Worm (Caenorhabditis elegans) whole organism, L4 larva: ENCODE measurements around the gene arl-1.

ENCODE experiments used
- fkh-10 ChIP-seq: fragments of 150-350 bp; optimal IDR thresholded peaks from 2 replicates; lab custom pipeline; 2014; ENCODE audit warnings: missing biosample characterization, missing genetic modification reagents, missing genetic modification characterization
- lsy-2 ChIP-seq, 2 experiments: fragments of 150-350 bp in 1 of 2; sonication (generic microtip) in 1 of 2; optimal IDR thresholded peaks; 2 replicates each; lab custom pipeline; 2014 to 2017; ENCODE audit warnings: missing biosample characterization in 2 of 2, missing genetic modification characterization in 2 of 2
- madf-5 ChIP-seq, 2 experiments: fragments of 200-800 bp; sonication (Bioruptor generic); IDR thresholded peaks; 2 replicates each; pipeline ENCODE4 v1.3.6; 2022; ENCODE audit warnings: missing compliant biosample characterization in 2 of 2, missing genetic modification characterization in 2 of 2
- mes-2 ChIP-seq: sonication (generic microtip); optimal IDR thresholded peaks from 2 replicates; lab custom pipeline; 2016; ENCODE audit warnings: missing genotype, mild to moderate bottlenecking, missing genetic modification characterization, missing compliant biosample characterization; ENCODE audit not compliant: poor library complexity, severe bottlenecking
- nhr-111 ChIP-seq: fragments of 200-800 bp; sonication (Bioruptor generic); optimal IDR thresholded peaks from 2 replicates; lab custom pipeline; 2018; ENCODE audit warnings: mild to moderate bottlenecking, missing genetic modification characterization, missing compliant biosample characterization
- nhr-237 ChIP-seq: sonication (generic microtip); optimal IDR thresholded peaks from 2 replicates; lab custom pipeline; 2017; ENCODE audit warnings: missing biosample characterization, missing genetic modification characterization
- nhr-76 ChIP-seq: fragments of 150-350 bp; optimal IDR thresholded peaks from 2 replicates; lab custom pipeline; 2014; ENCODE audit warnings: missing biosample characterization, missing genetic modification characterization
- unc-130 ChIP-seq: sonication (generic microtip); optimal IDR thresholded peaks from 2 replicates; lab custom pipeline; 2016; ENCODE audit warnings: missing genetic modification reagents, missing genetic modification characterization, missing compliant biosample characterization
- unc-39 ChIP-seq: sonication (generic microtip); optimal IDR thresholded peaks from 2 replicates; lab custom pipeline; 2017; ENCODE audit warnings: missing biosample characterization, missing genetic modification characterization
- unc-62 ChIP-seq, 3 experiments: fragments of 150-350 bp in 1 of 3; sonication (generic microtip); optimal IDR thresholded peaks in 2 of 3; peaks in 1 of 3; 1 replicate in 1 of 3; 2 replicates in 2 of 3; lab custom pipeline; 2014 to 2017; ENCODE audit warnings: missing biosample characterization in 3 of 3, missing genetic modification characterization in 3 of 3, missing genetic modification reagents in 3 of 3, missing genotype in 1 of 3
- ztf-11 ChIP-seq: fragments of 150-350 bp; optimal IDR thresholded peaks from 2 replicates; lab custom pipeline; 2014; ENCODE audit warnings: missing biosample characterization, missing genetic modification characterization

DNA sequence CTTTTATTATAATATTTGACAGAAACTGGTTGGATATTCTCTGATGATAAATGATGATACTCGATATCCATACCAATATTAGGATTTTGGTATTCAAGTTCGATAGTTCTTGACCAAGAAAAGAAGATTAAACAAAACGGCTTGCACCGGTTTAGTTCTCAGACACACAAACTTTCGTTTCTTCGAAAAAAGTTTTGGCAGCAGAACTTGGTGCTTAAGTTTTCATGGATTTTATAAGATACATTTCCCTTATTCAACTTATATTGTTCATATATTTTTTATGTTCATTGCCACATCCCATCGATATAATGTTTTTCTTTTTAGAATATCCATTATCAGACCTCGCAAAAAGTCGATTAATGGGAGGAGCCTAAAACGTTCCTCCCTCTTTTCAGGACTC lies 8.9 kb downstream of the arl-1 start, which contains the start of gene aptf-4:
- TF ChIP-seq madf-5 (GFP tag; IDR thresholded peaks at IDR 0.05; lab: Robert Waterston, UW) = no peak
- no peak for TF ChIP-seq nhr-237 (tag; lab: Kevin White, UChicago)
- TF ChIP-seq lsy-2 (tag; optimal IDR thresholded peaks at IDR 0.05; lab: Kevin White, UChicago) = no peak
- no peak for TF ChIP-seq nhr-76 (tag; lab: Kevin White, UChicago)
- no peak for TF ChIP-seq unc-39 (tag; lab: Kevin White, UChicago)
- no peak for TF ChIP-seq nhr-111 (GFP tag; lab: Kevin White, UChicago)
- TF ChIP-seq fkh-10 (GFP tag; lab: Kevin White, UChicago) = no peak
- TF ChIP-seq unc-62 (GFP tag; optimal IDR thresholded peaks at IDR 0.05 in 1 of 2; lab: Kevin White, UChicago) = no peak
- no peak for TF ChIP-seq unc-62 (tag; optimal IDR thresholded peaks at IDR 0.05; lab: Kevin White, UChicago)
- no peak for TF ChIP-seq mes-2 (tag; lab: Kevin White, UChicago)
- TF ChIP-seq unc-130 (GFP tag; lab: Kevin White, UChicago) = no peak
- TF ChIP-seq ztf-11 (tag; lab: Kevin White, UChicago) = no peak
